Fruit fly (Drosophila melanogaster): ENCODE data around the gene CG5386.

Gene CG5386

dm6 chr3R:22342151-22342550 lies at the start of gene CG5386:
CG5386 (minus strand) TSS chr3R:22342251.
- TF ChIP-seq CG8159 (tag; optimal IDR thresholded peaks at IDR 0.05) (no peak), CG14655 (GFP tag; optimal IDR thresholded peaks at IDR 0.05) (no peak), CG34367 (tag; optimal IDR thresholded peaks at IDR 0.05) (no peak), CG4496 (GFP tag; IDR thresholded peaks at IDR 0.05) (no peak), gl (tag; optimal IDR thresholded peaks at IDR 0.05) (no peak), CG12605 (GFP tag; IDR thresholded peaks at IDR 0.05) (no peak), CG17806 (tag; optimal IDR thresholded peaks at IDR 0.05) (no peak), CG8301 (tag; optimal IDR thresholded peaks at IDR 0.05) (no peak), Ets98B (GFP tag; IDR thresholded peaks at IDR 0.05) (no peak), CG9948 (tag; optimal IDR thresholded peaks at IDR 0.05) (no peak), CG15710 (tag; optimal IDR thresholded peaks at IDR 0.05) (no peak), CG13204 (GFP tag; optimal IDR thresholded peaks at IDR 0.05) (no peak), Pif1B (GFP tag; optimal IDR thresholded peaks at IDR 0.05) (no peak)

DNA sequence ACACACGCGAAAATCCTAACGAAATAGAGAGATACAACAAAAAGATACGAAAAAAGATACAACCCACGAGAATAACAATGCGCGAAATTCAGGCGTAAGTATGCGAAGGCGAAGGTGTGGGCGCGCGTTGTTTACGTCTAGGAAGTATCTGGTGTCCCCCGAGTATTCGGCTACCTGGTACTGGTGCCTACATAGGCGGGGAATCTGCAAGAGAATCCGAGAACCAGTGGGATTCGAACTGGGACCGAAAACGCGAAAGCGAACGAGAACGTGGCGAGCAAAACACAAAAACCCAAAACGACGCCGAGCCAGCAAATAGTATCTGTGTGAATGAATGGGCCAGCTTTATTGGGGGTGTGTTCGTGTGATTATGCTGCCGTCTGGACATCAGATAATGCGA lies 48.1 kb upstream of the CG5386 start:
- no peak for TF ChIP-seq CG34367 (tag; optimal IDR thresholded peaks at IDR 0.05)
- TF ChIP-seq rn (GFP tag; IDR thresholded peaks at IDR 0.05), result no peak
- no peak for TF ChIP-seq CG32121 (GFP tag; IDR thresholded peaks at IDR 0.05)
- no peak for TF ChIP-seq Pif1B (GFP tag; optimal IDR thresholded peaks at IDR 0.05)
- no peak for TF ChIP-seq Snoo (tag; optimal IDR thresholded peaks at IDR 0.05)
- TF ChIP-seq Pif1A (GFP tag; optimal IDR thresholded peaks at IDR 0.05), result no peak
- TF ChIP-seq EcR (GFP tag; optimal IDR thresholded peaks at IDR 0.05), result no peak

dm6 chr3R:22389614-22390013 lies 47.6 kb upstream of the CG5386 start, which contains the start of the genes CAH8 and CG7059:
CAH8 (minus strand) TSS chr3R:22389714.
CG7059 (plus strand) TSS chr3R:22389780.
- TF ChIP-seq Ets98B (GFP tag; IDR thresholded peaks at IDR 0.05) (no peak), Snoo (tag; optimal IDR thresholded peaks at IDR 0.05) (no peak), CG12605 (GFP tag; IDR thresholded peaks at IDR 0.05) (0 out of 2 replicates have a peak, but pooled peaks have one; percentile 11)

dm6 chr3R:22381735-22382134 lies 39.7 kb upstream of the CG5386 start, which contains the start of gene Gpdh3:
Gpdh3 (plus strand) TSS chr3R:22382035.
- TF ChIP-seq gl (tag; optimal IDR thresholded peaks at IDR 0.05) (no peak), Pif1A (GFP tag; optimal IDR thresholded peaks at IDR 0.05) (no peak), EcR (GFP tag; optimal IDR thresholded peaks at IDR 0.05) (no peak), CG10348 (GFP tag; IDR thresholded peaks at IDR 0.05) (no peak), CG12605 (GFP tag; IDR thresholded peaks at IDR 0.05) (no peak), fd96Ca (GFP tag; IDR thresholded peaks at IDR 0.05) (no peak), Pif1B (GFP tag; optimal IDR thresholded peaks at IDR 0.05) (no peak), CG9948 (tag; optimal IDR thresholded peaks at IDR 0.05) (no peak), CG8159 (tag; optimal IDR thresholded peaks at IDR 0.05) (no peak)

- TF ChIP-seq CG34367 (tag; optimal IDR thresholded peaks at IDR 0.05) (no peak), Pif1A (GFP tag; optimal IDR thresholded peaks at IDR 0.05) (no peak), EcR (GFP tag; optimal IDR thresholded peaks at IDR 0.05) (no peak), rn (GFP tag; IDR thresholded peaks at IDR 0.05) (no peak), CG10348 (GFP tag; IDR thresholded peaks at IDR 0.05) (no peak), CG14655 (GFP tag; optimal IDR thresholded peaks at IDR 0.05) (no peak), Ets98B (GFP tag; IDR thresholded peaks at IDR 0.05) (no peak), CG8159 (tag; optimal IDR thresholded peaks at IDR 0.05) (no peak), D1 (tag; optimal IDR thresholded peaks at IDR 0.05) (no peak), gl (tag; optimal IDR thresholded peaks at IDR 0.05) (no peak)
These were observed 39.0 kb upstream of the CG5386 start, which contains the start of gene CG43342 for dm6 chr3R:22381077-22381476. CG43342 (plus strand) TSS chr3R:22381340.

- TF ChIP-seq CG15710 (tag; optimal IDR thresholded peaks at IDR 0.05) (no peak), CG9948 (tag; optimal IDR thresholded peaks at IDR 0.05) (no peak), CG14655 (GFP tag; optimal IDR thresholded peaks at IDR 0.05) (no peak), Ets98B (GFP tag; IDR thresholded peaks at IDR 0.05) (no peak), CG17806 (tag; optimal IDR thresholded peaks at IDR 0.05) (no peak), CG12605 (GFP tag; IDR thresholded peaks at IDR 0.05) (no peak), CG34367 (tag; optimal IDR thresholded peaks at IDR 0.05) (no peak), CG10348 (GFP tag; IDR thresholded peaks at IDR 0.05) (no peak), Pif1B (GFP tag; optimal IDR thresholded peaks at IDR 0.05) (no peak)
These were observed 37.9 kb upstream of the CG5386 start, which contains the start of gene CG34149 for dm6 chr3R:22379942-22380341. CG34149 (plus strand) TSS chr3R:22380128.

DNA sequence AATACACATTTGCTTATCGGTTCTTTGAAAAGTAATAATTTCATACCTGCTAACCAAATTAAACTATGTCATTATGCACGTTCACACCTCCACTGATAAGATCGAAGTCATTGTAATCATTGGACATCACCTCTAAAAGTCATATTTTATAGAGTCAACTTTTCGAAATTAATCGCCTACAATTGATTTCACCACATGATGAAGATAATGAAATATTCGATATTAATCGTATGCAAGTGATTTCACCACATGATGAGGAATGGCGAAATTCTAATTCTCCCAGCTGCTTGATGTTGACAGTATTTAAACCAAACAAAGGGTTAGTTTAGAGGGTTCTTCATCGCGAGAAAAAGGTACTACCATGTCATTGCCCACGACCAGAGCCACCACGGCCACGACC lies 33.6 kb upstream of the CG5386 start, which contains the start of gene CG18596:
Gene CG18596, plus strand, starts transcription at position 250 of the 400 bp plus-strand sequence.
- TF ChIP-seq CG8301 (tag; optimal IDR thresholded peaks at IDR 0.05), result no peak

DNA sequence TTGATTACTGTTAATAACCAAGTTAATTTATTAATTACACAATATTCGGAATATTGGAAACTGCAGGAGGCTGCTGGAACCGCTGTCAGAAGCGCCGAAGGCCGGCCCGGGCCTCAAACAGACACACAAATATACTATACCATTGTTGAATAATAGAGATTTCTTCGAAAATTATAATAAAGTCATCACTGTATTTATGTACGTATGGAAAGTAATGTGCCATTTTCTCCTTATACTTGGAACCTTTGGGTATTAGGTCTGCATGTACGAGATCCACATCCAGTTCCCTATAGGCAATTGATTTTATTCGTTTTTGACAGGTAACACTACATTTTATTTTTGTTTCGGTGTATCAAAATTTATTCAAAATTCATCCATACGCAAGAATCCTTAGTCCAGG lies 30.5 kb upstream of the CG5386 start, which contains the start of gene CG7069:
Gene CG7069, plus strand, starts transcription at position 301 of the 400 bp plus-strand sequence.
- TF ChIP-seq CG32121 (GFP tag; IDR thresholded peaks at IDR 0.05) (no peak), D1 (tag; optimal IDR thresholded peaks at IDR 0.05) (no peak), Snoo (tag; optimal IDR thresholded peaks at IDR 0.05) (no peak), CG12605 (GFP tag; IDR thresholded peaks at IDR 0.05) (no peak), CG14655 (GFP tag; optimal IDR thresholded peaks at IDR 0.05) (no peak), gl (tag; optimal IDR thresholded peaks at IDR 0.05) (no peak), CG17806 (tag; optimal IDR thresholded peaks at IDR 0.05) (no peak), CG4496 (GFP tag; IDR thresholded peaks at IDR 0.05) (no peak), Pif1A (GFP tag; optimal IDR thresholded peaks at IDR 0.05) (no peak), CG15710 (tag; optimal IDR thresholded peaks at IDR 0.05) (no peak), CG8301 (tag; optimal IDR thresholded peaks at IDR 0.05) (no peak), EcR (GFP tag; optimal IDR thresholded peaks at IDR 0.05) (no peak), Pif1B (GFP tag; optimal IDR thresholded peaks at IDR 0.05) (no peak), CG34367 (tag; optimal IDR thresholded peaks at IDR 0.05) (no peak), fd96Ca (GFP tag; IDR thresholded peaks at IDR 0.05) (no peak), CG10348 (GFP tag; IDR thresholded peaks at IDR 0.05) (no peak)

All from whole organism, pupa.